Fruit fly (Drosophila melanogaster) whole organism, embryonic: ENCODE results near the gene LSm3.
A peak's percentile ranks its signal among the peaks of the same experiment; 100 is the strongest.

Experiments
- Ada2b ChIP-seq: fragments of 200-800 bp; sonication (Bioruptor generic); IDR thresholded peaks from 2 replicates; pipeline ENCODE4 v1.3.6; 2022; ENCODE audit warnings: missing biosample characterization, missing genetic modification characterization
- Antp ChIP-seq: fragments of 200-800 bp; sonication (Bioruptor generic); optimal IDR thresholded peaks from 3 replicates; lab custom pipeline; 2016; ENCODE audit warnings: missing biosample characterization, missing genetic modification characterization
- Awh ChIP-seq: fragments of 200-800 bp; sonication (Bioruptor generic); IDR thresholded peaks from 2 replicates; pipeline ENCODE4, ENCODE4 v1.3.6; 2022; ENCODE audit warnings: missing biosample characterization, missing genetic modification characterization
- Bdp1 ChIP-seq: fragments of 200-800 bp; sonication (Bioruptor generic); optimal IDR thresholded peaks from 3 replicates; lab custom pipeline; 2016; ENCODE audit warnings: missing biosample characterization, missing genetic modification characterization
- Bteb2 ChIP-seq: fragments of 200-800 bp; sonication (Bioruptor generic); optimal IDR thresholded peaks from 2 replicates; lab custom pipeline; 2016; ENCODE audit warnings: missing biosample characterization, missing genetic modification characterization
- CG10979 ChIP-seq: fragments of 200-800 bp; sonication (Bioruptor generic); optimal IDR thresholded peaks from 2 replicates; lab custom pipeline; 2018; ENCODE audit warnings: missing biosample characterization, mild to moderate bottlenecking, missing genetic modification characterization, moderate library complexity
- CG11085 ChIP-seq: fragments of 200-800 bp; sonication (Bioruptor generic); IDR thresholded peaks from 2 replicates; pipeline ENCODE4 v1.3.6; 2022; ENCODE audit warnings: missing biosample characterization, missing genetic modification characterization
- CG12155 ChIP-seq: fragments of 200-800 bp; sonication (Bioruptor generic); optimal IDR thresholded peaks from 3 replicates; lab custom pipeline; 2016; ENCODE audit warnings: missing biosample characterization, missing genetic modification characterization
- CG1233 ChIP-seq: fragments of 200-800 bp; sonication (Bioruptor generic); optimal IDR thresholded peaks from 4 replicates; lab custom pipeline; 2018; ENCODE audit warnings: missing biosample characterization, mild to moderate bottlenecking, missing genetic modification characterization
- CG13287 ChIP-seq: fragments of 200-800 bp; sonication (Bioruptor generic); IDR thresholded peaks from 2 replicates; pipeline ENCODE4 v1.3.6; 2022; ENCODE audit warnings: missing biosample characterization, missing genetic modification characterization; ENCODE audit not compliant: partially characterized antibody
- CG14441 ChIP-seq: fragments of 200-800 bp; sonication (Bioruptor generic); IDR thresholded peaks from 2 replicates; pipeline ENCODE4 v1.3.6; 2022; ENCODE audit warnings: missing biosample characterization, missing genetic modification characterization
- CG17912 ChIP-seq: fragments of 200-800 bp; sonication (Bioruptor generic); optimal IDR thresholded peaks from 2 replicates; lab custom pipeline; 2018; ENCODE audit warnings: missing biosample characterization, mild to moderate bottlenecking, missing genetic modification characterization
- CG2120 ChIP-seq: fragments of 200-800 bp; sonication (Bioruptor generic); optimal IDR thresholded peaks from 3 replicates; lab custom pipeline; 2016; ENCODE audit warnings: missing biosample characterization, missing genetic modification characterization
- CG3163 ChIP-seq: fragments of 200-800 bp; sonication (Bioruptor generic); optimal IDR thresholded peaks from 3 replicates; lab custom pipeline; 2016; ENCODE audit warnings: missing biosample characterization, missing genetic modification characterization
- CG4360 ChIP-seq: fragments of 200-800 bp; sonication (Bioruptor generic); IDR thresholded peaks from 2 replicates; pipeline ENCODE4 v1.3.6; 2022; ENCODE audit warnings: missing biosample characterization, missing genetic modification characterization
- CG43689 ChIP-seq: fragments of 200-800 bp; sonication (Bioruptor generic); IDR thresholded peaks from 2 replicates; pipeline ENCODE4 v1.3.6; 2022; ENCODE audit warnings: missing biosample characterization, missing genetic modification characterization
- CG4617 ChIP-seq: fragments of 200-800 bp; sonication (Bioruptor generic); optimal IDR thresholded peaks from 3 replicates; lab custom pipeline; 2016; ENCODE audit warnings: missing biosample characterization, missing genetic modification characterization, borderline replicate concordance
- CG9437 ChIP-seq: fragments of 200-800 bp; sonication (Bioruptor generic); optimal IDR thresholded peaks from 2 replicates; lab custom pipeline; 2018; ENCODE audit warnings: missing biosample characterization, mild to moderate bottlenecking, missing genetic modification characterization
- CG9932 ChIP-seq: fragments of 200-800 bp; sonication (Bioruptor generic); IDR thresholded peaks from 2 replicates; pipeline ENCODE4 v1.3.6; 2022; ENCODE audit warnings: missing biosample characterization, missing genetic modification characterization
- CTCF ChIP-seq: fragments of 200-800 bp; sonication (Bioruptor generic); optimal IDR thresholded peaks from 2 replicates; lab custom pipeline; 2017; ENCODE audit warnings: missing biosample characterization, mild to moderate bottlenecking, missing genetic modification characterization, moderate library complexity
- CoRest ChIP-seq: fragments of 200-800 bp; sonication (Bioruptor generic); optimal IDR thresholded peaks from 3 replicates; lab custom pipeline; 2018; ENCODE audit warnings: missing biosample characterization, mild to moderate bottlenecking, missing genetic modification characterization, moderate library complexity
- D19A ChIP-seq: fragments of 200-800 bp; optimal IDR thresholded peaks from 3 replicates; lab custom pipeline; 2019; ENCODE audit warnings: missing biosample characterization, mild to moderate bottlenecking, missing genetic modification characterization, moderate library complexity
- Dip2 ChIP-seq: fragments of 200-800 bp; sonication (Bioruptor generic); IDR thresholded peaks from 2 replicates; pipeline ENCODE4 v1.3.6; 2022; ENCODE audit warnings: missing biosample characterization, missing genetic modification characterization
- Doc3 ChIP-seq: fragments of 200-800 bp; sonication (Bioruptor generic); IDR thresholded peaks from 3 replicates; pipeline ENCODE4 v1.3.6; 2022; ENCODE audit warnings: missing biosample characterization, missing genetic modification characterization; ENCODE audit not compliant: partially characterized antibody
- Fer1 ChIP-seq: fragments of 200-800 bp; sonication (Bioruptor generic); optimal IDR thresholded peaks from 2 replicates; lab custom pipeline; 2017; ENCODE audit warnings: missing biosample characterization, mild to moderate bottlenecking, missing genetic modification characterization
- Fer3 ChIP-seq: fragments of 200-800 bp; sonication (Bioruptor generic); optimal IDR thresholded peaks from 2 replicates; lab custom pipeline; 2018; ENCODE audit warnings: missing biosample characterization, mild to moderate bottlenecking, missing genetic modification characterization, moderate library complexity
- HLH54F ChIP-seq: fragments of 200-800 bp; sonication (Bioruptor generic); optimal IDR thresholded peaks from 3 replicates; lab custom pipeline; 2016; ENCODE audit warnings: missing biosample characterization, missing genetic modification characterization
- Hand ChIP-seq: fragments of 200-800 bp; sonication (Bioruptor generic); optimal IDR thresholded peaks from 2 replicates; lab custom pipeline; 2017; ENCODE audit warnings: mild to moderate bottlenecking, missing biosample characterization, missing genetic modification reagents, missing genetic modification characterization
- HmgZ ChIP-seq: fragments of 200-800 bp; sonication (Bioruptor generic); optimal IDR thresholded peaks from 2 replicates; lab custom pipeline; 2018; ENCODE audit warnings: missing biosample characterization, mild to moderate bottlenecking, missing genetic modification characterization
- Lhr ChIP-seq: fragments of 200-800 bp; sonication (Bioruptor generic); optimal IDR thresholded peaks from 3 replicates; lab custom pipeline; 2017; ENCODE audit warnings: mild to moderate bottlenecking, missing biosample characterization, missing genetic modification reagents, missing genetic modification characterization
- MTF-1 ChIP-seq: fragments of 200-800 bp; sonication (Bioruptor generic); optimal IDR thresholded peaks from 2 replicates; lab custom pipeline; 2018; ENCODE audit warnings: missing biosample characterization, mild to moderate bottlenecking, missing genetic modification characterization, borderline replicate concordance
- Opbp ChIP-seq: fragments of 200-800 bp; sonication (Bioruptor generic); IDR thresholded peaks from 3 replicates; pipeline ENCODE4 v1.3.6; 2022; ENCODE audit warnings: missing biosample characterization, missing genetic modification characterization; ENCODE audit not compliant: partially characterized antibody
- Sox102F ChIP-seq: fragments of 200-800 bp; sonication (Bioruptor generic); optimal IDR thresholded peaks from 2 replicates; lab custom pipeline; 2018; ENCODE audit warnings: missing biosample characterization, mild to moderate bottlenecking, missing genetic modification characterization, moderate library complexity
- aop ChIP-seq: fragments of 200-800 bp; sonication (Bioruptor generic); IDR thresholded peaks from 2 replicates; pipeline ENCODE4 v1.3.6; 2022; ENCODE audit warnings: missing biosample characterization, missing genetic modification characterization
- btn ChIP-seq: fragments of 200-800 bp; sonication (Bioruptor generic); optimal IDR thresholded peaks from 2 replicates; lab custom pipeline; 2016; ENCODE audit warnings: missing biosample characterization, missing genetic modification characterization
- dati ChIP-seq: fragments of 200-800 bp; sonication (Bioruptor generic); IDR thresholded peaks from 2 replicates; pipeline ENCODE4 v1.3.6; 2022; ENCODE audit warnings: missing biosample characterization, missing genetic modification characterization
- dimm ChIP-seq: fragments of 200-800 bp; sonication (Bioruptor generic); IDR thresholded peaks from 2 replicates; pipeline ENCODE4 v1.3.6; 2022; ENCODE audit warnings: missing biosample characterization, missing genetic modification characterization
- en ChIP-seq: fragments of 200-800 bp; sonication (Bioruptor generic); optimal IDR thresholded peaks from 2 replicates; lab custom pipeline; 2016; ENCODE audit warnings: missing biosample characterization, missing genetic modification characterization
- gcm ChIP-seq: fragments of 200-800 bp; sonication (Bioruptor generic); optimal IDR thresholded peaks from 2 replicates; lab custom pipeline; 2019; ENCODE audit warnings: missing biosample characterization, mild to moderate bottlenecking, missing genetic modification characterization, moderate library complexity
- kni ChIP-seq: fragments of 200-800 bp; sonication (Bioruptor generic); optimal IDR thresholded peaks from 3 replicates; lab custom pipeline; 2017; ENCODE audit warnings: mild to moderate bottlenecking, missing biosample characterization, missing genetic modification reagents, missing genetic modification characterization
- lbe ChIP-seq: fragments of 200-800 bp; sonication (Bioruptor generic); optimal IDR thresholded peaks from 2 replicates; lab custom pipeline; 2016; ENCODE audit warnings: missing biosample characterization, mild to moderate bottlenecking, missing genetic modification characterization
- mam ChIP-seq: fragments of 200-800 bp; sonication (Bioruptor generic); optimal IDR thresholded peaks from 3 replicates; lab custom pipeline; 2016; ENCODE audit warnings: missing biosample characterization, missing genetic modification characterization
- nmo ChIP-seq: fragments of 200-800 bp; sonication (Bioruptor generic); optimal IDR thresholded peaks from 2 replicates; lab custom pipeline; 2018; ENCODE audit warnings: missing biosample characterization, mild to moderate bottlenecking, missing genetic modification characterization, moderate library complexity
- org-1 ChIP-seq: fragments of 200-800 bp; sonication (Bioruptor generic); optimal IDR thresholded peaks from 2 replicates; lab custom pipeline; 2017; ENCODE audit warnings: missing biosample characterization, missing genetic modification characterization
- p53 ChIP-seq: fragments of 200-800 bp; sonication (Bioruptor generic); optimal IDR thresholded peaks from 2 replicates; lab custom pipeline; 2016; ENCODE audit warnings: missing biosample characterization, missing genetic modification characterization
- psq ChIP-seq: fragments of 200-800 bp; sonication (Bioruptor generic); optimal IDR thresholded peaks from 2 replicates; lab custom pipeline; 2017; ENCODE audit warnings: missing biosample characterization, missing genetic modification characterization
- sens ChIP-seq: fragments of 200-800 bp; sonication (Bioruptor generic); peaks from one replicate; lab custom pipeline; 2016; ENCODE audit warnings: missing biosample characterization, missing genetic modification characterization
- slou ChIP-seq: fragments of 200-800 bp; sonication (Bioruptor generic); optimal IDR thresholded peaks from 3 replicates; lab custom pipeline; 2016; ENCODE audit warnings: missing biosample characterization, missing genetic modification characterization
- slp2 ChIP-seq: fragments of 200-800 bp; sonication (Bioruptor generic); optimal IDR thresholded peaks from 2 replicates; lab custom pipeline; 2016; ENCODE audit warnings: missing biosample characterization, missing genetic modification characterization
- stc ChIP-seq: fragments of 200-800 bp; sonication (Bioruptor generic); IDR thresholded peaks from 2 replicates; pipeline ENCODE4 v1.3.6; 2022; ENCODE audit warnings: missing biosample characterization, missing genetic modification characterization
- z ChIP-seq: fragments of 200-800 bp; sonication (Bioruptor generic); IDR thresholded peaks from 3 replicates; pipeline ENCODE4 v1.3.6; 2022; ENCODE audit warnings: missing biosample characterization, missing genetic modification characterization

Gene LSm3

DNA sequence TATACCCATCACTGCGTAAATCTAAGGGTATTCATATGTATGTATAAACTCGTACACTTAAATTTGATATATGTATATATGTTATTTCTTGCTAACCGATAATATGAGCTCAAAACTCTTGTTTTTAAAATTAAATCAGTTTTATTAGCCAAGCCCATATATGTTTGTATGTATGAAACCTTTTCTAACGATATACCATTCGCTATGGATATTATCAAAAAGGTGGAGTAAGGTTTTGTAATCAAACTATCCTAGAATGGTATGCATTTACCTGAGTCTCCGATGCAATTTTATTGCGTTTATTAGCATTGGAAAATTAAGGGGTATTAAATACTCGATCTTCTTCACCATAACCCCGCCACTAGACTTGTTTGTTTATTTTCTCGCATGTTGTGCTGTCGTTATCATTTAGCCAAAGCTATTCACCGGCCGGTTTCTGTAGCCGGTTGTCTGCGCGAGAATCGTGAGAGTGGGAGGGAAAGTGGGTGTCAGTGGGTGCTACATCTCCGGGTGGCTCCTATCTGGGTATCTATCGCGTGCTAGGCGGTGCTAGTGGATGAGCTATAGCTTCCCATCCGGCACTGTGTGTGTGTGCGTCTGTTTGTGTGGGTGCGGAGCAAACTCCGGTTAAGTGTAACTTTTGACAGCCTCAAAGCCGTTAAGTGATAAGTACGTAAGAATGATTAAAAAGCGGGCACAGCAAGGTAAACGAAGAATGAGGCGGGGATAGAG lies 11.9 kb downstream of the LSm3 start (continued):
- TF ChIP-seq Hand (GFP tag; lab: Kevin White, UChicago) (no peak), CG9437 (GFP tag; lab: Kevin White, UChicago) (peak; percentile 33), lbe (GFP tag; lab: Kevin White, UChicago) (no peak), slou (no peak), Sox102F (GFP tag; lab: Kevin White, UChicago) (peak; percentile 19), CG14441 (GFP tag; lab: Robert Waterston, UW) (no peak), sens (GFP tag; lab: Kevin White, UChicago) (peak; percentile 86), Doc3 (GFP tag; lab: Robert Waterston, UW) (no peak), org-1 (GFP tag; lab: Kevin White, UChicago) (peak; percentile 47), Bdp1 (GFP tag; lab: Kevin White, UChicago) (no peak), dimm (GFP tag; lab: Robert Waterston, UW) (no peak), CTCF (GFP tag; lab: Kevin White, UChicago) (no peak), slp2 (no peak), MTF-1 (GFP tag; lab: Kevin White, UChicago) (no peak), CG4617 (GFP tag; lab: Kevin White, UChicago) (no peak), CoRest (tag; lab: Kevin White, UChicago) (peak; percentile 31), CG1233 (GFP tag; lab: Kevin White, UChicago) (no peak), btn (no peak), HLH54F (GFP tag; lab: Kevin White, UChicago) (no peak), CG17912 (GFP tag; lab: Kevin White, UChicago) (no peak), Antp (GFP tag; lab: Kevin White, UChicago) (no peak), CG11085 (GFP tag; lab: Robert Waterston, UW) (no peak), CG3163 (no peak), en (GFP tag; lab: Kevin White, UChicago) (no peak), nmo (GFP tag; lab: Kevin White, UChicago) (peak; percentile 43), HmgZ (no peak), Awh (peak; percentile 19; the same call in 1 of the 2 replicates), Fer1 (no peak), Opbp (GFP tag; lab: Robert Waterston, UW) (no peak), Dip2 (GFP tag; lab: Robert Waterston, UW) (no peak), CG4360 (no peak), Bteb2 (GFP tag; lab: Kevin White, UChicago) (no peak), CG13287 (GFP tag; lab: Robert Waterston, UW) (no peak), Lhr (GFP tag; lab: Kevin White, UChicago) (no peak), dati (GFP tag; lab: Robert Waterston, UW) (no peak), kni (GFP tag; lab: Kevin White, UChicago) (no peak), gcm (GFP tag; lab: Kevin White, UChicago) (no peak), stc (GFP tag; lab: Robert Waterston, UW) (no peak), CG2120 (peak; percentile 41), p53 (GFP tag; lab: Kevin White, UChicago) (no peak), aop (GFP tag; lab: Robert Waterston, UW) (no peak), CG12155 (no peak), mam (GFP tag; lab: Kevin White, UChicago) (peak; percentile 4), D19A (tag; lab: Kevin White, UChicago) (peak; percentile 29), Fer3 (tag; lab: Kevin White, UChicago) (no peak), CG43689 (GFP tag; lab: Robert Waterston, UW) (no peak), z (no peak), Ada2b (no peak), CG10979 (tag; lab: Kevin White, UChicago) (peak; percentile 59), psq (GFP tag; lab: Kevin White, UChicago) (no peak), CG9932 (GFP tag; lab: Robert Waterston, UW) (no peak)
